Worm (Caenorhabditis elegans): ENCODE measurements around the gene dpf-6.

dpf-6 gene

ce11 chrIII:8051838-8052237 is 13.8 kb downstream of the dpf-6 start:
- TF ChIP-seq C17E4.6 (GFP tag; IDR thresholded peaks at IDR 0.05) (no peak), aptf-2 (GFP tag; conservative IDR thresholded peaks at IDR 0.05) (no peak), F23B12.7 (tag; optimal IDR thresholded peaks at IDR 0.05; ENCODE audit: insufficient read depth) (no peak), repo-1 (tag; optimal IDR thresholded peaks at IDR 0.05) (no peak), nhr-120 (GFP tag; IDR thresholded peaks at IDR 0.05) (no peak), rcor-1 (GFP tag; IDR thresholded peaks at IDR 0.05) (no peak), B0035.1 (tag; optimal IDR thresholded peaks at IDR 0.05) (no peak), athp-1 (tag; optimal IDR thresholded peaks at IDR 0.05) (no peak), nhr-80 (tag; optimal IDR thresholded peaks at IDR 0.05) (no peak), nhr-27 (tag; optimal IDR thresholded peaks at IDR 0.05) (no peak), nfya-2 (GFP tag; IDR thresholded peaks at IDR 0.05) (no peak)

- TF ChIP-seq lir-1 (GFP tag; conservative IDR thresholded peaks at IDR 0.05) (no peak), attf-6 (GFP tag; IDR thresholded peaks at IDR 0.05) (no peak), F57A8.1 (GFP tag; optimal IDR thresholded peaks at IDR 0.05) (no peak), Y53F4B.3 (GFP tag; IDR thresholded peaks at IDR 0.05) (no peak), Y67H2A.10 (GFP tag; conservative IDR thresholded peaks at IDR 0.05) (no peak), die-1 (tag; optimal IDR thresholded peaks at IDR 0.05) (no peak), F22D6.2 (tag; optimal IDR thresholded peaks at IDR 0.05) (no peak), zim-3 (tag; optimal IDR thresholded peaks at IDR 0.05) (no peak), mcd-1 (GFP tag; IDR thresholded peaks at IDR 0.05) (no peak), ztf-26 (tag; optimal IDR thresholded peaks at IDR 0.05) (no peak), ekl-4 (GFP tag; IDR thresholded peaks at IDR 0.05) (no peak), B0019.2 (GFP tag; conservative IDR thresholded peaks at IDR 0.05) (no peak), F49E8.2 (tag; optimal IDR thresholded peaks at IDR 0.05; ENCODE audit: insufficient read depth) (no peak), ceh-58 (GFP tag; IDR thresholded peaks at IDR 0.05) (no peak), snpc-1.3 (tag; optimal IDR thresholded peaks at IDR 0.05; ENCODE audit: insufficient read depth) (no peak), madf-8 (GFP tag; conservative IDR thresholded peaks at IDR 0.05) (no peak), nhr-90 (tag; optimal IDR thresholded peaks at IDR 0.05) (no peak)
These were observed 23.1 kb downstream of the dpf-6 start for ce11 chrIII:8061114-8061513.

- TF ChIP-seq ztf-28 (GFP tag; IDR thresholded peaks at IDR 0.05) (0 out of 2 replicates have a peak, but pooled peaks have one; percentile 8), athp-1 (tag; optimal IDR thresholded peaks at IDR 0.05) (no peak)
These were observed 25.6 kb downstream of the dpf-6 start for ce11 chrIII:8063659-8064058.

ce11 chrIII:8065101-8065500 is 27.1 kb downstream of the dpf-6 start:
- TF ChIP-seq B0035.1 (tag; optimal IDR thresholded peaks at IDR 0.05) (no peak), sea-2 (GFP tag; IDR thresholded peaks at IDR 0.05) (no peak), hlh-12 (tag; optimal IDR thresholded peaks at IDR 0.05) (no peak), tlf-1 (GFP tag; optimal IDR thresholded peaks at IDR 0.05) (no peak), pha-4 (tag; optimal IDR thresholded peaks at IDR 0.05) (no peak), chd-7 (tag; optimal IDR thresholded peaks at IDR 0.05) (no peak), sdz-38 (tag; optimal IDR thresholded peaks at IDR 0.05) (no peak), lin-40 (tag; optimal IDR thresholded peaks at IDR 0.05) (no peak)
